Worm (Caenorhabditis elegans): ENCODE results near the gene nhr-231.

nhr-231 gene

DNA sequence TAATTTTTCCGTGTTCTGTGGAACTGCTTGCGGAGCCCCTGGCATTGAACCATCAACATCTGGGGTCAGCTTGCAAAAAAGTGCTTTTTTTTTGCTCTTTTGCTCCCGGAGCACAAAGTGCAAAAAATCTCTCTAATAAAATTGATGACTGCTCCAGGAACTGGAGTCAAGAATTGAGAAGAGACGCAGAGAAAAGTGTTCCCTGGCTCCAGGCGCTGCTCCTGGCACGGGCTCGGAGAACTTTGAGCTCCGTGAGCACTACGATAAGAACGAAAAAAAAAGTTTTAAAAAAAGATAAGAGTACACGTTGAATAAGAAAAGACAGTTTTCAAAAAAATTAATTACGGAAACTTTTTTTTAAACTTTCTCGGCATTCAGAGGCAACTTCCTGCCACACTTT is 8.0 kb upstream of the nhr-231 start:
- TF ChIP-seq unc-39 (tag; optimal IDR thresholded peaks at IDR 0.05), result no peak
- no peak for TF ChIP-seq sea-2 (GFP tag; optimal IDR thresholded peaks at IDR 0.05)
- peak; percentile 32 for TF ChIP-seq pqm-1 (tag; optimal IDR thresholded peaks at IDR 0.05)
- TF ChIP-seq pha-4 (tag; optimal IDR thresholded peaks at IDR 0.05), result peak; percentile 18
- TF ChIP-seq fos-1 (tag; optimal IDR thresholded peaks at IDR 0.05), result no peak
- peak; percentile 26 for TF ChIP-seq lin-39 (tag; optimal IDR thresholded peaks at IDR 0.05)
- peak; percentile 82 for TF ChIP-seq elt-2 (tag; optimal IDR thresholded peaks at IDR 0.05)
- no peak for TF ChIP-seq tbx-2 (tag; optimal IDR thresholded peaks at IDR 0.05)
- TF ChIP-seq nhr-23 (tag; optimal IDR thresholded peaks at IDR 0.05), result no peak
- no peak for TF ChIP-seq ceh-9 (tag; optimal IDR thresholded peaks at IDR 0.05)

DNA sequence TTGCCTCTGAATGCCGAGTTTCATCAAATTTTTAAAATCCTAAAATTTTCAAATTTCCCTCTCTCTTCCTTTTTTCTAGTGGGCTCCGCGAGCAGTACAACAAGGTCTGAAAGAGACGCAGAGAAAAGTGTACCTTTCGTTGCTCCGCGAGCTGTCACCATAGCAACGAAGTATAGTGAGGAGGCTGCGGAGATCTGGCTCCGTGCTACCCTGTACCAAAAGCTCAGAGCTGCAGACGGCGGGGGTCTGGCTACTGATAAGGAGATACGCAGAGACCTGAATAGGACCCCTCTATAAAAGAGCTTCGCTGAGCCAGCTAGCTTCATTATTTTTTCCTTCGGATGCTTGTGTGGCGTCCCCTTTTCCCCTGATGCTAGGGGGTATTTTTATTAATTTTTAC is 7.3 kb upstream of the nhr-231 start, which contains the start of gene Y17D7B.10:
Gene Y17D7B.10, plus strand, starts transcription at position 243 of the 400 bp plus-strand sequence.
- TF ChIP-seq mml-1 (tag; optimal IDR thresholded peaks at IDR 0.05) (no peak), ZK546.5 (tag; optimal IDR thresholded peaks at IDR 0.05) (no peak), ztf-4 (tag; optimal IDR thresholded peaks at IDR 0.05) (no peak), nhr-11 (tag; optimal IDR thresholded peaks at IDR 0.05) (no peak), tbx-2 (tag; optimal IDR thresholded peaks at IDR 0.05) (no peak), nhr-28 (tag; optimal IDR thresholded peaks at IDR 0.05) (no peak), fkh-10 (GFP tag; optimal IDR thresholded peaks at IDR 0.05) (no peak), daf-12 (tag; optimal IDR thresholded peaks at IDR 0.05) (no peak), fos-1 (tag; optimal IDR thresholded peaks at IDR 0.05) (no peak), ceh-16 (tag; optimal IDR thresholded peaks at IDR 0.05) (no peak), unc-39 (tag; optimal IDR thresholded peaks at IDR 0.05) (no peak), nhr-43 (tag; optimal IDR thresholded peaks at IDR 0.05; ENCODE audit: poor library complexity, severe bottlenecking) (no peak), jun-1 (tag; optimal IDR thresholded peaks at IDR 0.05) (no peak), R02D3.7 (tag; optimal IDR thresholded peaks at IDR 0.05) (no peak), egl-27 (tag; optimal IDR thresholded peaks at IDR 0.05) (no peak)

DNA sequence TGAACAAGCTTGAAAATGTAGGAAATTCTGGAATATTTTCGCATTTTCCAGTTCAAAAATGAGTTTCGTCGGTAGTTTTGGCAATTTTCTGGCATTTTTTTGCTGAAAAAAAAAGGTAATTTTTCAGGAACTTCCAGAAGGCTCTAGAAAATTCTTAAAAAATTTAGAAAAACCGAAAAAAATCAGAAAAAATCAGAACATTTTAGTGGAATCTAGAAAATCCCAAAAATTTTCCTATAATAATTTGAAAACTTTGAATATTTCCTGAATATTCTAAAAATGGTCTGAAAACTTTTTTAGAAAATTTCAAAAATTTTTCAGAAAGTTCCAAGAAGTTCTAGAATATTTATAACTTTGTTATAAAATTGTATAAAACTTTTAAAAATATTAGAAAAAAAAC is 4.1 kb upstream of the nhr-231 start, which contains the start of gene Y17D7B.3:
Gene Y17D7B.3, minus strand, starts transcription at position 101 of the 400 bp plus-strand sequence.
- TF ChIP-seq ztf-4 (tag; optimal IDR thresholded peaks at IDR 0.05), result no peak
- no peak for TF ChIP-seq ceh-82 (tag; optimal IDR thresholded peaks at IDR 0.05)
- no peak for TF ChIP-seq zag-1 (tag; optimal IDR thresholded peaks at IDR 0.05)
- no peak for TF ChIP-seq unc-39 (tag; optimal IDR thresholded peaks at IDR 0.05)
- no peak for TF ChIP-seq lin-39 (tag; optimal IDR thresholded peaks at IDR 0.05)
- no peak for TF ChIP-seq lin-15B (tag; optimal IDR thresholded peaks at IDR 0.05)
- TF ChIP-seq ceh-28 (tag; optimal IDR thresholded peaks at IDR 0.05), result no peak
- no peak for TF ChIP-seq nhr-77 (tag; optimal IDR thresholded peaks at IDR 0.05)
- TF ChIP-seq fkh-2 (tag; optimal IDR thresholded peaks at IDR 0.05), result no peak
- no peak for TF ChIP-seq tbx-2 (tag; optimal IDR thresholded peaks at IDR 0.05)
- TF ChIP-seq egl-27 (tag; optimal IDR thresholded peaks at IDR 0.05), result no peak
- no peak for TF ChIP-seq mdl-1 (tag; optimal IDR thresholded peaks at IDR 0.05)
- no peak for TF ChIP-seq fos-1 (tag; optimal IDR thresholded peaks at IDR 0.05)
- TF ChIP-seq ceh-9 (tag; optimal IDR thresholded peaks at IDR 0.05), result no peak

DNA sequence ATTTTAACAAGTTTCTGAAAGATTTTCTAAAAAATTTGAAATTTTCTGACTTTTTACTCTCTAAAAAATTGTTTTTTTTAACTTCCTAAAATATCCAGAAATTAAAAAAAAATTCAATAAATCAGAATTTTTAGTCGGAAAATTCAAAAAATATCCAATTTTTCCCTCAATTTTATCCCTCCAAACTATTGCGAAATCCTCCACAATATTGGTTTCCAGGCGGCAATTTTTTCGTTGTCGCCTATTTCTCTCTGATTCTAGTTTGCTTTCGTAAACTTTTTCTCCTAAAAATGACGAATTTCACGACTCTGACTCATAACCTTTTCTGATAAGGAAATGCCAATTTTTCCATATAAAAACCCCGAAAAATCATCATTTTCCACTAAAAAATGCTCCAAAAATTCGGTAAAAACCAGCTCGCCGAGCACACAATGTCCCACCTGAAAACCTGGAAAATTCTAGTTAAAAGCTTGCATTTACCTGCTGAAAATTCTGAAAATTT is 3.3 kb upstream of the nhr-231 start, which contains the start of gene Y17D7B.2:
Gene Y17D7B.2, plus strand, starts transcription at position 323 of the 502 bp plus-strand sequence.
- TF ChIP-seq elt-2 (tag; optimal IDR thresholded peaks at IDR 0.05) (peak; percentile 0), egl-5 (tag; optimal IDR thresholded peaks at IDR 0.05) (no peak), ceh-82 (tag; optimal IDR thresholded peaks at IDR 0.05) (no peak), nhr-77 (tag; optimal IDR thresholded peaks at IDR 0.05) (no peak), nhr-28 (tag; optimal IDR thresholded peaks at IDR 0.05) (no peak), egl-27 (tag; optimal IDR thresholded peaks at IDR 0.05) (no peak), nhr-11 (tag; optimal IDR thresholded peaks at IDR 0.05) (no peak)

DNA sequence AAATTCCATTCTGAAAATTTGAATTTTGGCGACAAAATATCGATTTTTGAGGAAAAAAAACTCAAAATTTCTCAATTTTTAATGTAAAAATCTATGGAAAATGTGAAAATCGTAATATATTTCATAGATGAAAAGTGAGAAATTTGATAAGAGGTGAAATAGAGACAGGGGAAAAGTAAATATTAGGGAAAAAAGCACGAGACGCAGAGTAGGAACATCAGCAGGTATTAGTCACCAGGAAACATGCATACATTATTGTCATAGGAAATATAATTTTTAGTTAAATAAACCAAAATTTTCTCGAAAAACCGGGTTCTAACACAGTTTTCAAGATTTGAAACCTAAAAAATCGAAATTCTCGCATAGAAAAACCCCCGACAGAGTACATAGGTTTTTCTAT is 10.1 kb downstream of the nhr-231 start, which contains the start of gene nhr-170:
Gene nhr-170, minus strand, starts transcription at position 16 of the 400 bp plus-strand sequence.
- TF ChIP-seq ztf-4 (tag; optimal IDR thresholded peaks at IDR 0.05) (no peak), pqm-1 (tag; optimal IDR thresholded peaks at IDR 0.05) (no peak), R02D3.7 (tag; optimal IDR thresholded peaks at IDR 0.05) (no peak), fos-1 (tag; optimal IDR thresholded peaks at IDR 0.05) (no peak), lin-39 (tag; optimal IDR thresholded peaks at IDR 0.05) (no peak), pha-4 (tag; optimal IDR thresholded peaks at IDR 0.05) (peak; percentile 80), fkh-10 (GFP tag; optimal IDR thresholded peaks at IDR 0.05) (no peak), ceh-28 (tag; optimal IDR thresholded peaks at IDR 0.05) (no peak)

DNA sequence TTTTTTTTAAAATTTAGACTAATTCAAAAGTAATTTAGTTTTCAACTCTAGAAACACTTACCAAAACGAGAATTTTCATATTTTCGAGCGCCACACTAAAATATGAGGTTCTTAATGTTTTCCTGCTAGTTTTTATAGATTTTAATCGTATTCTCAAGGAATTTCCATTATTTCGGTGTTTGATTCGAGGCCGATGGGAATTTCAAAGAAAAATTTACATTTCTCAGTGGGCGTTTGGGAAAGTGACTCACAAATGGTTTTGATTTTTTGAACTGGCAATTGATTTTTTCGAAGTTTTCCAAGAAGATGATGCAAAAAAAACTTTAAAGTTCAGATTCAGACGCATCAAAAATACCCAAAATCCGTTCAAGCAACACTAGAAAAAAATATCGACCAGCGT is 11.3 kb downstream of the nhr-231 start, which contains the start of gene C54E10.11:
Gene C54E10.11, minus strand, starts transcription at position 101 of the 400 bp plus-strand sequence.
- TF ChIP-seq nhr-237 (tag; optimal IDR thresholded peaks at IDR 0.05) (no peak), fos-1 (tag; optimal IDR thresholded peaks at IDR 0.05) (no peak), pqm-1 (tag; optimal IDR thresholded peaks at IDR 0.05) (no peak), elt-1 (tag; optimal IDR thresholded peaks at IDR 0.05) (no peak), lsy-12 (tag; optimal IDR thresholded peaks at IDR 0.05) (no peak), nhr-28 (tag; optimal IDR thresholded peaks at IDR 0.05) (no peak), nhr-43 (tag; optimal IDR thresholded peaks at IDR 0.05; ENCODE audit: poor library complexity, severe bottlenecking) (no peak), egl-5 (tag; optimal IDR thresholded peaks at IDR 0.05) (no peak), egl-27 (tag; optimal IDR thresholded peaks at IDR 0.05) (no peak), nhr-25 (tag; optimal IDR thresholded peaks at IDR 0.05) (no peak), R02D3.7 (tag; optimal IDR thresholded peaks at IDR 0.05) (no peak), nhr-67 (tag; optimal IDR thresholded peaks at IDR 0.05) (no peak), ZK546.5 (tag; optimal IDR thresholded peaks at IDR 0.05) (no peak), nhr-76 (tag; optimal IDR thresholded peaks at IDR 0.05) (no peak), hmg-11 (tag; optimal IDR thresholded peaks at IDR 0.05) (no peak), zag-1 (tag; optimal IDR thresholded peaks at IDR 0.05) (no peak)
